Fruit fly (Drosophila melanogaster) whole organism, embryonic: ENCODE data around the gene smo.
A peak's percentile ranks its signal among the peaks of the same experiment; 100 is the strongest.

Source experiments
- CG11696 ChIP-seq: fragments of 200-800 bp; sonication (Bioruptor generic); IDR thresholded peaks from 2 replicates; pipeline ENCODE4 v1.3.6; 2022; ENCODE audit warnings: missing biosample characterization, missing genetic modification characterization
- CG12104 ChIP-seq: fragments of 200-800 bp; sonication (Bioruptor generic); optimal IDR thresholded peaks from 3 replicates; lab custom pipeline; 2016; ENCODE audit warnings: missing biosample characterization, missing genetic modification characterization
- CG12155 ChIP-seq: fragments of 200-800 bp; sonication (Bioruptor generic); optimal IDR thresholded peaks from 3 replicates; lab custom pipeline; 2016; ENCODE audit warnings: missing biosample characterization, missing genetic modification characterization
- CG12219 ChIP-seq: fragments of 200-800 bp; sonication (Bioruptor generic); optimal IDR thresholded peaks from 3 replicates; lab custom pipeline; 2018; ENCODE audit warnings: missing biosample characterization, mild to moderate bottlenecking, missing genetic modification characterization
- CG13894 ChIP-seq: fragments of 200-800 bp; sonication (Bioruptor generic); optimal IDR thresholded peaks from 3 replicates; lab custom pipeline; 2018; ENCODE audit warnings: missing biosample characterization, mild to moderate bottlenecking, missing genetic modification characterization, moderate library complexity
- CG14050 ChIP-seq: fragments of 200-800 bp; sonication (Bioruptor generic); IDR thresholded peaks from 3 replicates; pipeline ENCODE4 v1.3.6; 2022; ENCODE audit warnings: missing biosample characterization, missing genetic modification characterization
- CG3407 ChIP-seq: fragments of 200-800 bp; sonication (Bioruptor generic); optimal IDR thresholded peaks from 2 replicates; lab custom pipeline; 2018; ENCODE audit warnings: missing biosample characterization, mild to moderate bottlenecking, missing genetic modification characterization
- CG34376 ChIP-seq: fragments of 200-800 bp; sonication (Bioruptor generic); optimal IDR thresholded peaks from 2 replicates; lab custom pipeline; 2018; ENCODE audit warnings: missing biosample characterization, mild to moderate bottlenecking, missing genetic modification characterization
- CG34422 ChIP-seq: fragments of 200-800 bp; sonication (Bioruptor generic); IDR thresholded peaks from 3 replicates; pipeline ENCODE4 v1.3.6; 2022; ENCODE audit warnings: missing biosample characterization, missing genetic modification characterization
- CG3847 ChIP-seq: fragments of 200-800 bp; sonication (Bioruptor generic); IDR thresholded peaks from 2 replicates; pipeline ENCODE4 v1.3.6; 2022; ENCODE audit warnings: missing biosample characterization, missing genetic modification characterization
- CG4617 ChIP-seq: fragments of 200-800 bp; sonication (Bioruptor generic); optimal IDR thresholded peaks from 3 replicates; lab custom pipeline; 2016; ENCODE audit warnings: missing biosample characterization, missing genetic modification characterization, borderline replicate concordance
- CG4854 ChIP-seq: fragments of 200-800 bp; sonication (Bioruptor generic); optimal IDR thresholded peaks from 2 replicates; lab custom pipeline; 2016; ENCODE audit warnings: missing biosample characterization, missing genetic modification characterization, inconsistent platforms
- CG8089 ChIP-seq: fragments of 200-800 bp; sonication (Bioruptor generic); optimal IDR thresholded peaks from 3 replicates; lab custom pipeline; 2016; ENCODE audit warnings: missing biosample characterization, missing genetic modification characterization
- Deaf1 ChIP-seq: fragments of 200-800 bp; optimal IDR thresholded peaks from 3 replicates; lab custom pipeline; 2019; ENCODE audit warnings: missing biosample characterization, mild to moderate bottlenecking, missing genetic modification characterization, moderate library complexity
- Dref ChIP-seq: fragments of 200-800 bp; sonication (Bioruptor generic); IDR thresholded peaks from 2 replicates; pipeline ENCODE4 v1.3.6; 2022; ENCODE audit warnings: missing biosample characterization, missing genetic modification characterization
- Fer2 ChIP-seq: fragments of 200-800 bp; sonication (Bioruptor generic); optimal IDR thresholded peaks from 2 replicates; lab custom pipeline; 2018; ENCODE audit warnings: missing biosample characterization, mild to moderate bottlenecking, missing genetic modification characterization, moderate library complexity
- GATAe ChIP-seq: fragments of 200-800 bp; sonication (Bioruptor generic); conservative IDR thresholded peaks from 2 replicates; pipeline ENCODE4 v1.3.6; 2022; ENCODE audit warnings: missing biosample characterization, missing genetic modification characterization
- Hr51 ChIP-seq, 2 experiments: fragments of 200-800 bp; sonication (Bioruptor generic); optimal IDR thresholded peaks; 2 replicates in 1 of 2; 3 replicates in 1 of 2; lab custom pipeline; 2016 to 2018; ENCODE audit warnings: missing biosample characterization in 2 of 2, missing genetic modification characterization in 2 of 2, mild to moderate bottlenecking in 1 of 2, moderate library complexity in 1 of 2
- MTF-1 ChIP-seq: fragments of 200-800 bp; sonication (Bioruptor generic); optimal IDR thresholded peaks from 2 replicates; lab custom pipeline; 2018; ENCODE audit warnings: missing biosample characterization, mild to moderate bottlenecking, missing genetic modification characterization, borderline replicate concordance
- Med ChIP-seq: fragments of 200-800 bp; sonication (Bioruptor generic); peaks from one replicate; lab custom pipeline; 2016; ENCODE audit warnings: missing biosample characterization, missing genetic modification characterization, mild to moderate bottlenecking, inconsistent platforms, moderate library complexity
- Oaz ChIP-seq: fragments of 200-800 bp; sonication (Bioruptor generic); IDR thresholded peaks from 2 replicates; pipeline ENCODE4 v1.3.6; 2022; ENCODE audit warnings: missing biosample characterization, missing genetic modification characterization
- Pdp1 ChIP-seq, 2 experiments: fragments of 200-800 bp; sonication (Bioruptor generic); optimal IDR thresholded peaks; 3 replicates each; lab custom pipeline; 2016; ENCODE audit warnings: missing biosample characterization in 2 of 2, missing genetic modification characterization in 2 of 2, mild to moderate bottlenecking in 1 of 2, moderate library complexity in 1 of 2
- ap ChIP-seq: fragments of 200-800 bp; sonication (Bioruptor generic); IDR thresholded peaks from 2 replicates; pipeline ENCODE4 v1.3.6; 2022; ENCODE audit warnings: missing biosample characterization, missing genetic modification characterization
- chinmo ChIP-seq: fragments of 200-800 bp; sonication (Bioruptor generic); IDR thresholded peaks from 4 replicates; pipeline ENCODE4 v1.3.6; 2022; ENCODE audit warnings: missing biosample characterization, missing genetic modification characterization; ENCODE audit not compliant: partially characterized antibody
- chm ChIP-seq: fragments of 200-800 bp; sonication (Bioruptor generic); IDR thresholded peaks from 2 replicates; pipeline ENCODE4 v1.3.6; 2022; ENCODE audit warnings: missing biosample characterization, missing genetic modification characterization
- crol ChIP-seq: fragments of 200-800 bp; sonication (Bioruptor generic); IDR thresholded peaks from 2 replicates; pipeline ENCODE4 v1.3.6; 2022; ENCODE audit warnings: missing biosample characterization, missing genetic modification characterization
- danr ChIP-seq: fragments of 200-800 bp; sonication (Bioruptor generic); IDR thresholded peaks from 2 replicates; pipeline ENCODE4 v1.3.6; 2022; ENCODE audit warnings: missing biosample characterization, missing genetic modification characterization
- dm ChIP-seq: fragments of 200-800 bp; sonication (Bioruptor generic); optimal IDR thresholded peaks from 3 replicates; lab custom pipeline; 2016; ENCODE audit warnings: missing biosample characterization, missing genetic modification characterization
- exex ChIP-seq: fragments of 200-800 bp; sonication (Bioruptor generic); optimal IDR thresholded peaks from 4 replicates; lab custom pipeline; 2018; ENCODE audit warnings: missing biosample characterization, mild to moderate bottlenecking, missing genetic modification characterization, moderate library complexity
- ftz-f1 ChIP-seq: fragments of 200-800 bp; sonication (Bioruptor generic); optimal IDR thresholded peaks from 2 replicates; lab custom pipeline; 2016; ENCODE audit warnings: missing biosample characterization, missing genetic modification characterization
- grn ChIP-seq: fragments of 200-800 bp; sonication (Bioruptor generic); optimal IDR thresholded peaks from 3 replicates; lab custom pipeline; 2017; ENCODE audit warnings: missing biosample characterization, missing genetic modification characterization
- ken ChIP-seq: fragments of 200-800 bp; sonication (Bioruptor generic); IDR thresholded peaks from 3 replicates; pipeline ENCODE4 v1.3.6; 2022; ENCODE audit warnings: missing biosample characterization, missing genetic modification characterization
- lab ChIP-seq: fragments of 200-800 bp; sonication (Bioruptor generic); optimal IDR thresholded peaks from 3 replicates; lab custom pipeline; 2017; ENCODE audit warnings: missing biosample characterization, missing genetic modification characterization, mild to moderate bottlenecking, moderate library complexity, missing genetic modification reagents
- lbe ChIP-seq: fragments of 200-800 bp; sonication (Bioruptor generic); optimal IDR thresholded peaks from 2 replicates; lab custom pipeline; 2016; ENCODE audit warnings: missing biosample characterization, mild to moderate bottlenecking, missing genetic modification characterization
- mirr ChIP-seq: fragments of 200-800 bp; sonication (Bioruptor generic); optimal IDR thresholded peaks from 3 replicates; lab custom pipeline; 2018; ENCODE audit warnings: missing biosample characterization, mild to moderate bottlenecking, missing genetic modification characterization
- onecut ChIP-seq: fragments of 200-800 bp; sonication (Bioruptor generic); IDR thresholded peaks from 2 replicates; pipeline ENCODE4 v1.3.6; 2022; ENCODE audit warnings: missing biosample characterization, missing genetic modification characterization
- row ChIP-seq: fragments of 200-800 bp; sonication (Bioruptor generic); IDR thresholded peaks from 3 replicates; pipeline ENCODE4 v1.3.6; 2022; ENCODE audit warnings: missing biosample characterization, missing genetic modification characterization
- sens-2 ChIP-seq: fragments of 200-800 bp; sonication (Bioruptor generic); IDR thresholded peaks from 2 replicates; pipeline ENCODE4 v1.3.6; 2022; ENCODE audit warnings: missing biosample characterization, missing genetic modification characterization
- slbo ChIP-seq: fragments of 200-800 bp; sonication (Bioruptor generic); IDR thresholded peaks from 2 replicates; pipeline ENCODE4 v1.3.6; 2022; ENCODE audit warnings: missing biosample characterization, missing genetic modification characterization
- slp2 ChIP-seq: fragments of 200-800 bp; sonication (Bioruptor generic); optimal IDR thresholded peaks from 2 replicates; lab custom pipeline; 2016; ENCODE audit warnings: missing biosample characterization, missing genetic modification characterization
- sug ChIP-seq: fragments of 200-800 bp; optimal IDR thresholded peaks from 2 replicates; lab custom pipeline; 2019; ENCODE audit warnings: missing biosample characterization, mild to moderate bottlenecking, missing genetic modification characterization, moderate library complexity
- twi ChIP-seq: fragments of 200-800 bp; optimal IDR thresholded peaks from 2 replicates; lab custom pipeline; 2019; ENCODE audit warnings: missing biosample characterization, mild to moderate bottlenecking, missing genetic modification characterization, moderate library complexity
- zen2 ChIP-seq: fragments of 200-800 bp; sonication (Bioruptor generic); IDR thresholded peaks from 3 replicates; pipeline ENCODE4 v1.3.6; 2022; ENCODE audit warnings: missing biosample characterization, missing genetic modification characterization; ENCODE audit not compliant: partially characterized antibody
- zfh1 ChIP-seq: fragments of 200-800 bp; sonication (Bioruptor generic); IDR thresholded peaks from 3 replicates; pipeline ENCODE4 v1.3.6; 2022; ENCODE audit warnings: missing biosample characterization, missing genetic modification characterization

smo gene

dm6 chr2L:298285-298644 lies 20.9 kb downstream of the smo start (continued):
- TF ChIP-seq zfh1 = peak; percentile 54; the same call in 1 of the 3 replicates
- TF ChIP-seq crol = 0 out of 2 replicates have a peak, but pooled peaks have one; percentile 52
- TF ChIP-seq MTF-1 = peak; percentile 13
- TF ChIP-seq CG34422 (GFP tag; lab: Robert Waterston, UW) = peak; percentile 54; the same call in 1 of the 3 replicates
- TF ChIP-seq chm (GFP tag; lab: Robert Waterston, UW) = 0 out of 2 replicates have a peak, but pooled peaks have one; percentile 37
- no peak for TF ChIP-seq twi (tag; lab: Kevin White, UChicago)
- no peak for TF ChIP-seq dm (GFP tag; lab: Kevin White, UChicago)
- TF ChIP-seq CG4854 (GFP tag; lab: Kevin White, UChicago) = no peak
- peak; percentile 65 for TF ChIP-seq CG13894

dm6 chr2L:299038-299437 lies 21.7 kb downstream of the smo start:
- TF ChIP-seq zen2 (GFP tag; lab: Robert Waterston, UW) (no peak), Med (GFP tag; lab: Kevin White, UChicago) (peak; percentile 52)

- TF ChIP-seq Oaz (GFP tag; lab: Robert Waterston, UW) = no peak
- TF ChIP-seq slp2 (GFP tag; lab: Kevin White, UChicago) = no peak
- TF ChIP-seq danr = no peak
- TF ChIP-seq CG4617 = no peak
- TF ChIP-seq CG12219 (GFP tag; lab: Kevin White, UChicago) = no peak
- no peak for TF ChIP-seq CG3407 (GFP tag; lab: Kevin White, UChicago)
- TF ChIP-seq chinmo (GFP tag; lab: Robert Waterston, UW) = no peak
- peak; percentile 60 for TF ChIP-seq Med (GFP tag; lab: Kevin White, UChicago)
- peak in 1 of 2 experiments; percentile 20 for TF ChIP-seq Pdp1 (GFP tag; optimal IDR thresholded peaks at IDR 0.05; lab: Kevin White, UChicago)
- peak; percentile 5 for TF ChIP-seq exex (tag; lab: Kevin White, UChicago)
- peak; percentile 69 for TF ChIP-seq lab
- no peak for TF ChIP-seq Hr51 (GFP tag; optimal IDR thresholded peaks at IDR 0.05; lab: Kevin White, UChicago)
These were observed 22.6 kb downstream of the smo start for dm6 chr2L:300006-300405.

dm6 chr2L:300877-301706 lies 23.7 kb downstream of the smo start:
- TF ChIP-seq ftz-f1 (GFP tag; lab: Kevin White, UChicago) (peak; percentile 12), CG8089 (GFP tag; lab: Kevin White, UChicago) (no peak), GATAe (peak; percentile 32; the same call in 1 of the 2 replicates), Med (GFP tag; lab: Kevin White, UChicago) (peak; percentile 71), ap (GFP tag; lab: Robert Waterston, UW) (no peak), CG34376 (GFP tag; lab: Kevin White, UChicago) (peak; percentile 91), lbe (no peak), CG12104 (GFP tag; lab: Kevin White, UChicago) (no peak), sug (peak; percentile 77), mirr (GFP tag; lab: Kevin White, UChicago) (peak; percentile 63), Deaf1 (tag; lab: Kevin White, UChicago) (peak; percentile 67), sens-2 (GFP tag; lab: Robert Waterston, UW) (no peak), ken (GFP tag; lab: Robert Waterston, UW) (0 out of 3 replicates have a peak, but pooled peaks have one; percentile 7), Dref (GFP tag; lab: Robert Waterston, UW) (no peak), CG14050 (GFP tag; lab: Robert Waterston, UW) (no peak), chinmo (GFP tag; lab: Robert Waterston, UW) (0 out of 4 replicates have a peak, but pooled peaks have one; percentile 35), row (GFP tag; lab: Robert Waterston, UW) (no peak), CG11696 (GFP tag; lab: Robert Waterston, UW) (peak; percentile 66), slp2 (GFP tag; lab: Kevin White, UChicago) (no peak), slbo (peak; percentile 18; the same call in 1 of the 2 replicates), Fer2 (tag; lab: Kevin White, UChicago) (no peak), grn (GFP tag; lab: Kevin White, UChicago) (peak; percentile 93), CG12155 (GFP tag; lab: Kevin White, UChicago) (no peak), onecut (GFP tag; lab: Robert Waterston, UW) (no peak), CG3847 (GFP tag; lab: Robert Waterston, UW) (0 out of 2 replicates have a peak, but pooled peaks have one; percentile 9), CG13894 (peak; percentile 21)
